Fruit fly (Drosophila melanogaster) whole organism, prepupa: Measurements from ENCODE around the gene CG31176.

Experiments used
- CG11294 ChIP-seq: fragments of 200-800 bp; sonication (Bioruptor generic); IDR thresholded peaks from 2 replicates; pipeline ENCODE4 v1.3.6; 2022; ENCODE audit warnings: missing biosample characterization, missing genetic modification characterization
- CG11762 ChIP-seq: fragments of 200-800 bp; sonication (Bioruptor generic); optimal IDR thresholded peaks from 3 replicates; lab custom pipeline; 2016; ENCODE audit warnings: missing biosample characterization, missing genetic modification characterization; ENCODE audit not compliant: insufficient read depth
- cyc ChIP-seq: fragments of 200-800 bp; sonication (Bioruptor generic); optimal IDR thresholded peaks from 3 replicates; lab custom pipeline; 2016; ENCODE audit warnings: missing biosample characterization, missing genetic modification characterization

DNA sequence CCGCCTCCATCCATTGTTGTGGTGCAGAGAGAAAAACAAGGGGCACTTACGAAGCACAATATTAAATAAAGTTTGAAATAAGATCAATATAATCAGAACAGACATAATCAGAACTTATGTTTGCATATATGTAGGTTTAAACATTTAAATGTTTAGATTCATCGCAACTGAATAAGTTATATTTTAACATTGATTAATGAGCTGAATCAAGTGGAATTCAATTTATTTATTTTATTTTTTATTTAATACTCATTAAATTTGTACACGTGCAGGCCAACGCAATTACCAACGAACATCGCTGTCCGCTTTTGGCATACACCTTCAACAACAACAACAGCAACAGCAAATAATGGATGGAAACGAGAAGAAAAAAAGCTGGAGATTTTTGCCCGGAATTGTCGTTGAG lies 20.6 kb downstream of the CG31176 start:
- TF ChIP-seq CG11294 (GFP tag; lab: Robert Waterston, UW) (peak; percentile 53), cyc (GFP tag; lab: Kevin White, UChicago) (peak; percentile 47), CG11762 (GFP tag; lab: Kevin White, UChicago) (peak; percentile 75)
